Fruit fly (Drosophila melanogaster) whole organism, wandering third instar larva: ENCODE measurements around the gene CG6788.
A peak's percentile ranks its signal among the peaks of the same experiment; 100 is the strongest.

Source experiments
- Abd-B ChIP-seq: fragments of >200 bp; optimal IDR thresholded peaks from 2 replicates; lab custom pipeline; 2017; ENCODE audit warnings: missing biosample characterization, missing genetic modification characterization
- CG9705 ChIP-seq: fragments of 200-800 bp; sonication (Bioruptor generic); optimal IDR thresholded peaks from 2 replicates; lab custom pipeline; 2018; ENCODE audit warnings: missing biosample characterization, mild to moderate bottlenecking, missing genetic modification characterization
- Hnf4 ChIP-seq: fragments of 200-800 bp; sonication (Bioruptor generic); optimal IDR thresholded peaks from 2 replicates; lab custom pipeline; 2016; ENCODE audit warnings: missing biosample characterization, mild to moderate bottlenecking, missing genetic modification characterization
- Hr78 ChIP-seq: fragments of >200 bp; optimal IDR thresholded peaks from 2 replicates; lab custom pipeline; 2017; ENCODE audit warnings: missing biosample characterization, missing genetic modification characterization
- Sp1 ChIP-seq: fragments of 200-800 bp; sonication (Bioruptor generic); optimal IDR thresholded peaks from 3 replicates; lab custom pipeline; 2019; ENCODE audit warnings: missing biosample characterization, mild to moderate bottlenecking, missing genetic modification characterization, moderate library complexity
- Vsx2 ChIP-seq: fragments of 200-300, 225-300 bp; sonication (Bioruptor generic); optimal IDR thresholded peaks from 2 replicates; lab custom pipeline; 2018; ENCODE audit warnings: missing biosample characterization, missing genetic modification characterization; ENCODE audit not compliant: partially characterized antibody
- brk ChIP-seq: fragments of 200-800 bp; sonication (Bioruptor generic); optimal IDR thresholded peaks from 2 replicates; lab custom pipeline; 2016; ENCODE audit warnings: missing biosample characterization, mild to moderate bottlenecking, missing genetic modification characterization
- fru ChIP-seq: fragments of 200-800 bp; sonication (Bioruptor generic); optimal IDR thresholded peaks from 3 replicates; lab custom pipeline; 2016; ENCODE audit warnings: missing biosample characterization, mild to moderate bottlenecking, missing genetic modification characterization
- h ChIP-seq: fragments of 200-800 bp; sonication (Bioruptor generic); optimal IDR thresholded peaks from 3 replicates; lab custom pipeline; 2016; ENCODE audit warnings: missing biosample characterization, mild to moderate bottlenecking, missing genetic modification characterization
- pan ChIP-seq: fragments of >200 bp; optimal IDR thresholded peaks from 2 replicates; lab custom pipeline; 2017
- psq ChIP-seq: fragments of 200-800 bp; sonication (Bioruptor generic); optimal IDR thresholded peaks from 3 replicates; lab custom pipeline; 2017; ENCODE audit warnings: missing biosample characterization, mild to moderate bottlenecking, missing genetic modification characterization, moderate library complexity
- rgr ChIP-seq: fragments of 200-800 bp; sonication (Bioruptor generic); optimal IDR thresholded peaks from 3 replicates; lab custom pipeline; 2016; ENCODE audit warnings: missing biosample characterization, mild to moderate bottlenecking, missing genetic modification characterization

- TF ChIP-seq Abd-B (GFP tag; lab: Kevin White, UChicago) = no peak
- TF ChIP-seq psq (GFP tag; lab: Kevin White, UChicago) = peak; percentile 70
- TF ChIP-seq CG9705 (GFP tag; lab: Kevin White, UChicago) = peak; percentile 24
- TF ChIP-seq Vsx2 (GFP tag; lab: Kevin White, UChicago) = peak; percentile 5
- no peak for TF ChIP-seq brk (GFP tag; lab: Kevin White, UChicago)
- peak; percentile 80 for TF ChIP-seq fru (GFP tag; lab: Kevin White, UChicago)
- TF ChIP-seq rgr (GFP tag; lab: Kevin White, UChicago) = peak; percentile 80
- TF ChIP-seq Sp1 (GFP tag; lab: Kevin White, UChicago) = peak; percentile 35
- TF ChIP-seq Hr78 (GFP tag; lab: Kevin White, UChicago) = no peak
- peak; percentile 81 for TF ChIP-seq h (GFP tag; lab: Kevin White, UChicago)
- peak; percentile 57 for TF ChIP-seq Hnf4 (GFP tag; lab: Kevin White, UChicago)
- TF ChIP-seq pan (lab: Kevin White, UChicago) = no peak
Observed at dm6 chrX:17881138-17882121, 6.5 kb upstream of the CG6788 start.
